Worm (Caenorhabditis elegans) whole organism, young adult: Measurements from ENCODE around the gene btb-7.

Experiments used
- F33H1.4 ChIP-seq: fragments of 200-800 bp; sonication (Bioruptor generic); IDR thresholded peaks from 2 replicates; pipeline ENCODE4 v1.3.6; 2022; ENCODE audit warnings: missing genetic modification reagents, missing genetic modification characterization, missing compliant biosample characterization
- K12H6.12 ChIP-seq: fragments of 200-800 bp; sonication (Bioruptor generic); optimal IDR thresholded peaks from 2 replicates; lab custom pipeline; 2018; ENCODE audit warnings: mild to moderate bottlenecking, missing genetic modification characterization, missing compliant biosample characterization
- efl-1 ChIP-seq: fragments of 150-350 bp; optimal IDR thresholded peaks from 2 replicates; lab custom pipeline; 2014; ENCODE audit warnings: missing biosample characterization, missing genetic modification reagents, missing genetic modification characterization
- ets-4 ChIP-seq: fragments of 200-800 bp; sonication (Bioruptor generic); optimal IDR thresholded peaks from 2 replicates; lab custom pipeline; 2018; ENCODE audit warnings: mild to moderate bottlenecking, missing genetic modification characterization, missing compliant biosample characterization
- him-1 ChIP-seq: sonication (generic microtip); optimal IDR thresholded peaks from 2 replicates; lab custom pipeline; 2016; ENCODE audit warnings: missing genotype, missing genetic modification reagents, missing genetic modification characterization, missing compliant biosample characterization
- pha-4 ChIP-seq: fragments of 150-350 bp; sonication (generic microtip); optimal IDR thresholded peaks from 2 replicates; lab custom pipeline; 2014; ENCODE audit warnings: missing biosample characterization, missing genetic modification reagents, missing genetic modification characterization
- rcor-1 ChIP-seq: fragments of 200-800 bp; sonication (Bioruptor generic); IDR thresholded peaks from 2 replicates; pipeline ENCODE4 v1.3.6; 2022; ENCODE audit warnings: missing genetic modification reagents, missing genetic modification characterization, missing compliant biosample characterization
- somi-1 ChIP-seq: fragments of 200-800 bp; sonication (Bioruptor generic); optimal IDR thresholded peaks from 2 replicates; lab custom pipeline; 2018; ENCODE audit warnings: mild to moderate bottlenecking, missing genetic modification characterization, missing compliant biosample characterization
- ztf-26 ChIP-seq: sonication (generic microtip); optimal IDR thresholded peaks from 2 replicates; lab custom pipeline; 2017; ENCODE audit warnings: missing genetic modification characterization, missing compliant biosample characterization

ce11 chrII:1670985-1671384, 42.1 kb upstream of the btb-7 start:
- TF ChIP-seq F33H1.4 (GFP tag; lab: Robert Waterston, UW) (no peak), ets-4 (GFP tag; lab: Kevin White, UChicago) (no peak), rcor-1 (GFP tag; lab: Robert Waterston, UW) (no peak), pha-4 (no peak), him-1 (tag; lab: Kevin White, UChicago) (no peak), somi-1 (GFP tag; lab: Kevin White, UChicago) (no peak), efl-1 (no peak), ztf-26 (tag; lab: Kevin White, UChicago) (no peak), K12H6.12 (tag; lab: Kevin White, UChicago) (no peak)
